Worm (Caenorhabditis elegans): ENCODE measurements around the gene prmt-1.

DNA sequence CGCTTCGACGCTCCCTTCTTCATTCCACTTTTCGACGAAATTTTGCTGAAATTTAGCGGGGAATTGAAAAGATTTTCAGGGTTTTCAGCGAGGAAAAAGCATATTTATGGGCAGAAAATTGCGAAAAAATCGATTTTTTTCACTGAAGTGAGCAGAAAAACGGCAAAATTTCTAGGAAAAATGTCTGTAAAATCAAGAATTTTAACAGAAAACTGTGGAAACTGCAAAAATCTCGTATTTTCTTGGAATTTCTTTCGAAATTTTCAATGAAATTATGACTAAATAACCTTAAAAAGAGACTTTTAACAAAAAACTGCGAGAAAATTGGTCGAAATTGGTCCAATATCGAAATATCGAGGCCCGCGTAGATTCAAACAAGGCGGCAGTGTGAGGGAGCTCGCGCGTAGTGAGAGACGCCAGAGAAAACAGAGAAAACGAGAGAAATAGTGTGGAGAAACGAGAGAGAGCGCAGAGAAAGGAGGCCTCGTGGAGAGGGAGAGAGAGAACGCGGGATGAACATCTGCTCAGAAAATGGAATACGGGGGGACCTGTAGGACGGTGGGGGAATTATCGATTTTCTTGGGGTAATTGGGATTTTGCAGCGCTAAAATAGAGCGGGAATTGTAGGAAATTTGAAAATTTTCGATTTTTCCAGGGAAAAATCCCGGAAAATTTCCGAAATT, 19.9 kb downstream of the prmt-1 start, which contains the start of gene swsn-1:
- TF ChIP-seq fkh-10 (GFP tag; optimal IDR thresholded peaks at IDR 0.05) (no peak), alr-1 (tag; optimal IDR thresholded peaks at IDR 0.05; ENCODE audit: borderline replicate concordance) (no peak), ama-1 (optimal IDR thresholded peaks at IDR 0.05) (no peak), Y116A8C.19 (tag; optimal IDR thresholded peaks at IDR 0.05; ENCODE audit: borderline replicate concordance) (no peak), nhr-19 (GFP tag; conservative IDR thresholded peaks at IDR 0.05) (peak; percentile 44), elt-3 (tag; optimal IDR thresholded peaks at IDR 0.05) (no peak), lin-39 (tag; optimal IDR thresholded peaks at IDR 0.05) (no peak), fkh-4 (tag; optimal IDR thresholded peaks at IDR 0.05; ENCODE audit: borderline replicate concordance) (no peak), unc-62 (GFP tag; optimal IDR thresholded peaks at IDR 0.05) (no peak), efl-3 (GFP tag; optimal IDR thresholded peaks at IDR 0.05) (no peak), pag-3 (tag; optimal IDR thresholded peaks at IDR 0.05; ENCODE audit: borderline replicate concordance, insufficient read depth) (no peak)

Measured in whole organism, L1 larva.